Fruit fly (Drosophila melanogaster): ENCODE measurements around the gene CG14204.
A peak's percentile ranks its signal among the peaks of the same experiment; 100 is the strongest.

The CG14204 gene

DNA sequence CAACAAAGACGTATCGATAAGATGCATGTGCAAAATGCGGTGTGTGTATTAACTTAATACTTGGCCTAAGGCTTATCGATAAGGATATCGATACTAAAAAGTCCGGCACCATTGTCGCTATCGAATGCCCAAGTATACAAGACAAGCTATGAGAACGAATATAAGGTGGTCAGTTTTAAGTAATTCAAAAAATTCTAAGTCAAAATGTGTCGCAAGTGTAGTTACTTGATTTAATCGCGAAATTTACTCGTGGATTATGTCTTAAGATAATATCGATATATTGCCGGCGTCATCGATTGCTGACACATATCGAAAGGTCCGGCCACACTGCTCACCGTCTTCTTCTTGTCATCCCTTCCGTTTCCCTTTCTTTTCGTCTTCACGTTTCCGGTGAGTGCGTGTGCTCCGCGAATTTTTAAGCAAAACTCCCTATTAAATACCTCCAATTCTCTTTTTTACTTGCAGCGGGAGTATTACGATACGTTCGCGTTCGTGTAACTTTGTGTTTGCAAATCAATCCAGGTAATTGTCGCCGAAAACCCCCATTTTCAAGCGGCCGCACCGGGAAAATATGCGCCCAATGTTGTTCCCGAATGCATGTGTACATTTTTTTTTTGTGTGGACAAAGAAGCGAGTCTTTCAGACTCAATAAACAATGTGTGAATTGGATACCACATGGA, 14.4 kb downstream of the CG14204 start, which contains the start of gene RpS10b (continued):
- TF ChIP-seq Max (GFP tag; optimal IDR thresholded peaks at IDR 0.05): peak; percentile 87
- no peak for TF ChIP-seq br (optimal IDR thresholded peaks at IDR 0.05)
- TF ChIP-seq danr (GFP tag; IDR thresholded peaks at IDR 0.05): peak; percentile 32; the same call in 1 of the 2 replicates
- TF ChIP-seq Oaz (GFP tag; IDR thresholded peaks at IDR 0.05): peak; percentile 57
- TF ChIP-seq CG12219 (GFP tag; optimal IDR thresholded peaks at IDR 0.05): peak; percentile 89
- TF ChIP-seq CG1233 (GFP tag; optimal IDR thresholded peaks at IDR 0.05): peak; percentile 96
- peak; percentile 76 for TF ChIP-seq sob (GFP tag; IDR thresholded peaks at IDR 0.05)
- peak; percentile 60; the same call in 2 of the 3 replicates for TF ChIP-seq croc (GFP tag; conservative IDR thresholded peaks at IDR 0.05)
- TF ChIP-seq exex (tag; optimal IDR thresholded peaks at IDR 0.05): peak; percentile 66
- peak in 1 of 2 experiments; percentile 83 for TF ChIP-seq insv (GFP tag; optimal IDR thresholded peaks at IDR 0.05)
- peak; percentile 91 for TF ChIP-seq Bgb (GFP tag; IDR thresholded peaks at IDR 0.05; ENCODE audit: partially characterized antibody)
- TF ChIP-seq CG9876 (GFP tag; optimal IDR thresholded peaks at IDR 0.05): peak; percentile 89
- TF ChIP-seq B-H1 (GFP tag; IDR thresholded peaks at IDR 0.05): peak; percentile 42; the same call in 1 of the 3 replicates
- peak; percentile 40 for TF ChIP-seq ERR (GFP tag; optimal IDR thresholded peaks at IDR 0.05)
- peak; percentile 54 for TF ChIP-seq dati (GFP tag; IDR thresholded peaks at IDR 0.05)
- peak; percentile 71; the same call in 1 of the 2 replicates for TF ChIP-seq ham (GFP tag; IDR thresholded peaks at IDR 0.05)
- TF ChIP-seq CG7745 (tag; optimal IDR thresholded peaks at IDR 0.05): peak; percentile 44
- TF ChIP-seq CG17568 (GFP tag; optimal IDR thresholded peaks at IDR 0.05): peak; percentile 94
- peak; percentile 84 for TF ChIP-seq CG1529 (GFP tag; optimal IDR thresholded peaks at IDR 0.05)
- TF ChIP-seq nau (GFP tag; optimal IDR thresholded peaks at IDR 0.05): peak; percentile 96
- TF ChIP-seq phol (tag; optimal IDR thresholded peaks at IDR 0.05): peak; percentile 88
- TF ChIP-seq bowl (GFP tag; IDR thresholded peaks at IDR 0.05): 0 out of 2 replicates have a peak, but pooled peaks have one; percentile 22
- peak; percentile 68 for TF ChIP-seq TFAM (GFP tag; optimal IDR thresholded peaks at IDR 0.05)
- peak; percentile 5 for TF ChIP-seq cg (GFP tag; optimal IDR thresholded peaks at IDR 0.05)
- TF ChIP-seq Antp (GFP tag; optimal IDR thresholded peaks at IDR 0.05): peak; percentile 44
- peak; percentile 95 for TF ChIP-seq CG15011 (GFP tag; optimal IDR thresholded peaks at IDR 0.05)
- peak; percentile 86 for TF ChIP-seq Mad (GFP tag; optimal IDR thresholded peaks at IDR 0.05)
- peak; percentile 83 for TF ChIP-seq Atf3 (GFP tag; optimal IDR thresholded peaks at IDR 0.05)
- TF ChIP-seq lbe (GFP tag; optimal IDR thresholded peaks at IDR 0.05): peak; percentile 71
- peak; percentile 68 for TF ChIP-seq Xbp1 (GFP tag; optimal IDR thresholded peaks at IDR 0.05)
- peak; percentile 66; the same call in 1 of the 2 replicates for TF ChIP-seq CG14014 (GFP tag; IDR thresholded peaks at IDR 0.05)
- peak; percentile 75 for TF ChIP-seq CG8290 (GFP tag; optimal IDR thresholded peaks at IDR 0.05)
- TF ChIP-seq CG8290 (tag; optimal IDR thresholded peaks at IDR 0.05): peak; percentile 86 to 95
- TF ChIP-seq pan (optimal IDR thresholded peaks at IDR 0.05): no peak
- peak in 1 of 2 experiments; percentile 87 for TF ChIP-seq pan (GFP tag; optimal IDR thresholded peaks at IDR 0.05 in 1 of 2, IDR thresholded peaks at IDR 0.05 in 1 of 2)
- peak; percentile 66; the same call in 2 of the 3 replicates for TF ChIP-seq CG6175 (GFP tag; IDR thresholded peaks at IDR 0.05)
- peak; percentile 93 for TF ChIP-seq CG14710 (tag; optimal IDR thresholded peaks at IDR 0.05)
- no peak for TF ChIP-seq sc (optimal IDR thresholded peaks at IDR 0.05)
- peak; percentile 85 for TF ChIP-seq sc (GFP tag; optimal IDR thresholded peaks at IDR 0.05)
- TF ChIP-seq CG31365 (tag; optimal IDR thresholded peaks at IDR 0.05): peak; percentile 81
- peak; percentile 91 for TF ChIP-seq gro (GFP tag; optimal IDR thresholded peaks at IDR 0.05)
- TF ChIP-seq CG18619 (GFP tag; optimal IDR thresholded peaks at IDR 0.05): peak; percentile 95
- TF ChIP-seq CG10959 (GFP tag; IDR thresholded peaks at IDR 0.05): peak; percentile 64
- TF ChIP-seq Nf-YC (tag; optimal IDR thresholded peaks at IDR 0.05): peak; percentile 71
- peak; percentile 31 for TF ChIP-seq D19A (tag; optimal IDR thresholded peaks at IDR 0.05)
- TF ChIP-seq CG2129 (GFP tag; IDR thresholded peaks at IDR 0.05; ENCODE audit: partially characterized antibody): peak; percentile 85
- peak; percentile 76 for TF ChIP-seq gcm2 (GFP tag; optimal IDR thresholded peaks at IDR 0.05)
